Fruit fly (Drosophila melanogaster): ENCODE data around the gene CG2926.

Gene CG2926

dm6 chr3R:5550452-5550851, 37.7 kb downstream of the CG2926 start (continued):
- TF ChIP-seq chinmo (GFP tag; IDR thresholded peaks at IDR 0.05; ENCODE audit: partially characterized antibody) (0 out of 4 replicates have a peak, but pooled peaks have one; percentile 55), CG6854 (GFP tag; optimal IDR thresholded peaks at IDR 0.05) (no peak), Scr (GFP tag; IDR thresholded peaks at IDR 0.05; ENCODE audit: partially characterized antibody) (peak; percentile 69), knrl (GFP tag; IDR thresholded peaks at IDR 0.05; ENCODE audit: partially characterized antibody) (peak; percentile 51; the same call in 1 of the 3 replicates), HmgZ (tag; optimal IDR thresholded peaks at IDR 0.05) (peak; percentile 11), Hand (GFP tag; optimal IDR thresholded peaks at IDR 0.05) (no peak), CG9797 (GFP tag; optimal IDR thresholded peaks at IDR 0.05) (peak; percentile 35), CG1603 (tag; optimal IDR thresholded peaks at IDR 0.05) (peak; percentile 52), pzg (GFP tag; optimal IDR thresholded peaks at IDR 0.05) (peak; percentile 72), ewg (GFP tag; optimal IDR thresholded peaks at IDR 0.05) (no peak)

- TF ChIP-seq ewg (GFP tag; optimal IDR thresholded peaks at IDR 0.05) (peak; percentile 73), dmrt99B (tag; optimal IDR thresholded peaks at IDR 0.05) (no peak), Doc2 (GFP tag; IDR thresholded peaks at IDR 0.05) (no peak), Spps (tag; optimal IDR thresholded peaks at IDR 0.05) (no peak), CG4617 (GFP tag; optimal IDR thresholded peaks at IDR 0.05; ENCODE audit: borderline replicate concordance) (peak; percentile 86), Adf1 (GFP tag; IDR thresholded peaks at IDR 0.05) (peak; percentile 69), Xrp1 (GFP tag; IDR thresholded peaks at IDR 0.05) (peak; percentile 67; the same call in 1 of the 2 replicates), CG31224 (GFP tag; IDR thresholded peaks at IDR 0.05) (peak; percentile 39; the same call in 1 of the 2 replicates), ATbp (GFP tag; optimal IDR thresholded peaks at IDR 0.05) (no peak), CG10654 (GFP tag; optimal IDR thresholded peaks at IDR 0.05) (peak; percentile 22), cas (GFP tag; IDR thresholded peaks at IDR 0.05) (peak; percentile 33; the same call in 1 of the 2 replicates), ERR (GFP tag; optimal IDR thresholded peaks at IDR 0.05) (peak; percentile 57), CG16779 (GFP tag; IDR thresholded peaks at IDR 0.05) (no peak), Meics (GFP tag; optimal IDR thresholded peaks at IDR 0.05) (no peak), Max (GFP tag; optimal IDR thresholded peaks at IDR 0.05) (peak; percentile 66), MESR4 (GFP tag; optimal IDR thresholded peaks at IDR 0.05) (peak; percentile 100), CG8290 (GFP tag; optimal IDR thresholded peaks at IDR 0.05) (peak; percentile 44), CG8290 (tag; optimal IDR thresholded peaks at IDR 0.05) (no peak), Deaf1 (tag; optimal IDR thresholded peaks at IDR 0.05) (no peak), abd-A (tag; optimal IDR thresholded peaks at IDR 0.05) (no peak), sima (GFP tag; optimal IDR thresholded peaks at IDR 0.05) (no peak), al (GFP tag; IDR thresholded peaks at IDR 0.05) (peak; percentile 42; the same call in 1 of the 2 replicates), CG16813 (GFP tag; IDR thresholded peaks at IDR 0.05; ENCODE audit: partially characterized antibody) (peak; percentile 95), pb (GFP tag; optimal IDR thresholded peaks at IDR 0.05) (peak; percentile 56), H15 (GFP tag; IDR thresholded peaks at IDR 0.05) (peak; percentile 45; the same call in 1 of the 3 replicates), jumu (GFP tag; optimal IDR thresholded peaks at IDR 0.05) (peak; percentile 62), tup (GFP tag; optimal IDR thresholded peaks at IDR 0.05) (peak; percentile 14), tll (GFP tag; optimal IDR thresholded peaks at IDR 0.05) (no peak), pzg (GFP tag; optimal IDR thresholded peaks at IDR 0.05) (peak; percentile 91), CG8924 (tag; optimal IDR thresholded peaks at IDR 0.05) (peak; percentile 76), CG5180 (GFP tag; optimal IDR thresholded peaks at IDR 0.05) (no peak), Bteb2 (GFP tag; optimal IDR thresholded peaks at IDR 0.05) (peak; percentile 61), Dip3 (GFP tag; optimal IDR thresholded peaks at IDR 0.05) (peak; percentile 52), fru (optimal IDR thresholded peaks at IDR 0.05) (no peak), slp2 (GFP tag; optimal IDR thresholded peaks at IDR 0.05) (peak; percentile 57), CG15479 (GFP tag; optimal IDR thresholded peaks at IDR 0.05) (peak; percentile 35), dmrt11E (tag; optimal IDR thresholded peaks at IDR 0.05) (peak; percentile 21), btn (GFP tag; optimal IDR thresholded peaks at IDR 0.05) (no peak), CG42726 (GFP tag; IDR thresholded peaks at IDR 0.05; ENCODE audit: partially characterized antibody) (peak; percentile 94), CG1602 (GFP tag; optimal IDR thresholded peaks at IDR 0.05) (peak; percentile 42)
Measured at dm6 chr3R:5547464-5547943, 40.7 kb downstream of the CG2926 start, which contains the start of gene CG2519. TSS of gene CG2519 (minus strand) at chr3R:5547775.
